Worm (Caenorhabditis elegans) whole organism, early embryonic: ENCODE measurements around the gene R31.2.

ENCODE experiments used
- B0310.2 ChIP-seq: sonication (generic microtip); optimal IDR thresholded peaks from 2 replicates; lab custom pipeline; 2016; ENCODE audit warnings: mild to moderate bottlenecking, missing genetic modification characterization, missing compliant biosample characterization
- F13C5.2 ChIP-seq: sonication (generic microtip); optimal IDR thresholded peaks from 2 replicates; lab custom pipeline; 2017; ENCODE audit warnings: mild to moderate bottlenecking, missing genetic modification characterization, inconsistent platforms, missing compliant biosample characterization
- aly-1 ChIP-seq: sonication (generic microtip); optimal IDR thresholded peaks from 2 replicates; lab custom pipeline; 2016; ENCODE audit warnings: missing genetic modification characterization, missing compliant biosample characterization
- ama-1 ChIP-seq: fragments of 150-350 bp; optimal IDR thresholded peaks from 2 replicates; lab custom pipeline; 2014
- ceh-13 ChIP-seq: fragments of 200-800 bp; sonication (Bioruptor generic); optimal IDR thresholded peaks from 2 replicates; lab custom pipeline; 2018; ENCODE audit warnings: mild to moderate bottlenecking, missing genetic modification characterization, missing compliant biosample characterization
- ceh-36 ChIP-seq: sonication (generic microtip); optimal IDR thresholded peaks from 2 replicates; lab custom pipeline; 2016; ENCODE audit warnings: missing genetic modification characterization, inconsistent platforms, missing compliant biosample characterization
- ets-7 ChIP-seq: sonication (generic microtip); optimal IDR thresholded peaks from 2 replicates; lab custom pipeline; 2016; ENCODE audit warnings: missing genotype, missing genetic modification characterization, missing compliant biosample characterization
- flt-1 ChIP-seq: fragments of 200-800 bp; sonication (Bioruptor generic); IDR thresholded peaks from 2 replicates; pipeline ENCODE4 v1.3.6; 2022; ENCODE audit warnings: missing genetic modification characterization, missing compliant biosample characterization
- hmbx-1 ChIP-seq: sonication (generic microtip); optimal IDR thresholded peaks from 2 replicates; lab custom pipeline; 2016; ENCODE audit warnings: mild to moderate bottlenecking, missing genetic modification characterization, missing compliant biosample characterization
- hmg-4 ChIP-seq: fragments of 200-800 bp; sonication (Bioruptor generic); optimal IDR thresholded peaks from 2 replicates; lab custom pipeline; 2018; ENCODE audit warnings: mild to moderate bottlenecking, missing genetic modification characterization, missing compliant biosample characterization
- hnd-1 ChIP-seq: sonication (generic microtip); optimal IDR thresholded peaks from 2 replicates; lab custom pipeline; 2016; ENCODE audit warnings: missing genetic modification characterization, missing compliant biosample characterization
- pes-1 ChIP-seq: fragments of 200-800 bp; sonication (Bioruptor generic); IDR thresholded peaks from 2 replicates; pipeline ENCODE4 v1.3.6; 2022; ENCODE audit warnings: missing genetic modification reagents, missing genetic modification characterization, missing compliant biosample characterization
- scrt-1 ChIP-seq: fragments of 200-800 bp; sonication (Bioruptor generic); IDR thresholded peaks from 2 replicates; pipeline ENCODE4 v1.3.6; 2022; ENCODE audit warnings: missing genetic modification characterization, missing compliant biosample characterization
- sea-1 ChIP-seq: fragments of 200-800 bp; sonication (Bioruptor generic); conservative IDR thresholded peaks from 2 replicates; pipeline ENCODE4 v1.3.6; 2022; ENCODE audit warnings: missing genetic modification characterization, missing compliant biosample characterization
- tbx-11 ChIP-seq: fragments of 200-800 bp; sonication (Bioruptor generic); IDR thresholded peaks from 2 replicates; pipeline ENCODE4 v1.3.6; 2022; ENCODE audit warnings: missing genetic modification characterization, missing compliant biosample characterization
- tbx-37 ChIP-seq: fragments of 200-800 bp; sonication (Bioruptor generic); conservative IDR thresholded peaks from 2 replicates; pipeline ENCODE4 v1.3.6; 2022; ENCODE audit warnings: missing genetic modification reagents, missing genetic modification characterization, missing compliant biosample characterization
- tra-4 ChIP-seq: sonication (generic microtip); optimal IDR thresholded peaks from 2 replicates; lab custom pipeline; 2017; ENCODE audit warnings: missing genetic modification characterization, missing compliant biosample characterization

Gene R31.2

DNA sequence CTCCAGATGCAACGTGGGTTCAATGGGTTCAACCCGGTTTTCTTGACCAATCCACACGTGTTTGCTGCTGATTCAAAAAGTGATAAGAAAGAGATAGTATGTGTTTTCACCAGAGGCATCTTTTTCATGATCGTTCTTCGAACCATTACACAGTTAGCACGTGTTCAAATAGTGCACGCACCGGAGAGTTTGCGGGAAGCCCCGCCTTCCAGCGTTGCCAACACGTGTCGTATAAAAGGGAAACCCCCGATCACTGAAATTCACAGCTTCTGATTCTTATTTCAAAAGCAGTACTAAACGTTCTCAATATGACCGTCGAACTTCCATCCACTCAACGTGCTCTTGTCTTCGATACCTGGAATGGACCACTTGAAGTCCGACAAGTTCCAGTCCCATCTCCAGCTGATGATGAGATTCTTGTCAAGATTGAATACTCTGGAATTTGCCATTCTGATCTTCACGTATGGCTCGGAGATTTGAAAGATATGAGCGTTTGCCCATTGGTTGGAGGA is 29.3 kb upstream of the R31.2 start, which contains the start of gene adh-1:
Gene adh-1 (plus strand): TSS at position 261 of the 512 bp plus-strand sequence.
- TF ChIP-seq ets-7 (tag; lab: Kevin White, UChicago), result no peak
- no peak for TF ChIP-seq F13C5.2 (tag; lab: Kevin White, UChicago)
- no peak for TF ChIP-seq hnd-1 (tag; lab: Kevin White, UChicago)
- TF ChIP-seq tra-4 (tag; lab: Kevin White, UChicago), result no peak

DNA sequence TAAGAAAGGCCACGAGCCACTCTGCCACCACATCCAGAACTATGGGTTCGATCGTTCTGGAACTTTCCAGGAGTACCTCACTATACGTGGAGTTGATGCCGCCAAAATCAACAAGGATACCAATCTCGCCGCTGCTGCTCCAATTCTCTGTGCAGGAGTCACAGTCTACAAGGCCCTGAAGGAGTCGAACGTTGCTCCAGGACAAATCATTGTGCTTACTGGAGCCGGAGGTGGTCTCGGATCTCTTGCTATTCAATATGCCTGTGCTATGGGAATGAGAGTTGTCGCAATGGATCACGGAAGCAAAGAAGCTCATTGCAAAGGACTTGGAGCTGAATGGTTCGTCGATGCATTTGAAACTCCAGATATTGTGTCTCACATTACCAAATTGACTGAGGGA is 28.7 kb upstream of the R31.2 start:
- TF ChIP-seq hmbx-1 (tag; lab: Kevin White, UChicago), result no peak

DNA sequence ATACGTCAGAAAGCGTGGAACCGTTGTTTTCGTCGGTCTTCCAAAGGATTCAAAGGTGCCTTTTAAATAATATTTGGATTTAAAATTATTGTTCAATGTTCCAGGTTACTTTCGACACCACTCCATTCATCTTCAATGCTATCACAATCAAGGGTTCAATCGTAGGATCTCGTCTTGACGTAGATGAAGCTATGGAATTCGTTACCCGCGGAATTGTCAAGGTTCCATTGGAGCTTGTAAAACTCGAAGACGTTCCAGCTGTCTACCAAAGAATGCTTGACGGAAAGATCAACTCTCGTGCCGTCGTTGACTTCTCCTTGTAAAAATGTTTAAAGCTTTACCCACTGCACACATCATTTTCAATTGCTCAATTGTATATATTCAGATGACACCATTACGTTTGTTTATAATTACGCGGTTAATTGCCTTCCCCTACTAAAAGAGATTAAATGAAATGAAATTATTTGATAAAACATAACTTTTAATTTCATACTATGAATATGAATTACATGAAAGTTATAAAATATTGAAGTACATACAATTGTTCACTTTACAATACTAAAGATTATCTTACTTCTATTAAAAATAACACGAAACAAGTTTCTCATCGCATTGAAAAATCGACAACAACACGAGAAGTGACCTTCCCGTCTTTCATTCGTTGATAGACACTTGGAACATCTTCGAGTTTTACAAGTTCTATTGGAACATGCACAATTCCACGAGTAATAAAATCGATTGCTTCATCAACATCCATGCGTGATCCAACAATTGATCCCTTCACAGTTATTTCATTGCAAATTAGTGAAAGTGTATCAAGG is 28.0 kb upstream of the R31.2 start:
- TF ChIP-seq ama-1 (no peak), pes-1 (GFP tag; lab: Robert Waterston, UW) (no peak), aly-1 (tag; lab: Kevin White, UChicago) (no peak), hnd-1 (tag; lab: Kevin White, UChicago) (no peak), ceh-13 (GFP tag; lab: Kevin White, UChicago) (no peak), flt-1 (GFP tag; lab: Robert Waterston, UW) (no peak), hmg-4 (GFP tag; lab: Kevin White, UChicago) (no peak), tbx-11 (GFP tag; lab: Robert Waterston, UW) (no peak), tbx-37 (GFP tag; lab: Robert Waterston, UW) (no peak), ceh-36 (tag; lab: Kevin White, UChicago) (no peak), scrt-1 (GFP tag; lab: Robert Waterston, UW) (no peak), sea-1 (GFP tag; lab: Robert Waterston, UW) (no peak), F13C5.2 (tag; lab: Kevin White, UChicago) (no peak), hmbx-1 (tag; lab: Kevin White, UChicago) (no peak), B0310.2 (tag; lab: Kevin White, UChicago) (no peak), ets-7 (tag; lab: Kevin White, UChicago) (no peak), tra-4 (tag; lab: Kevin White, UChicago) (no peak)

ce11 chrV:11891143-11891862 is 26.1 kb upstream of the R31.2 start, which contains the start of the genes sodh-2 and srx-76:
TSS of gene sodh-2 (minus strand) at chrV:11891243.
TSS of gene srx-76 (plus strand) at chrV:11891812.
- TF ChIP-seq tbx-37 (GFP tag; lab: Robert Waterston, UW), result no peak
- no peak for TF ChIP-seq tbx-11 (GFP tag; lab: Robert Waterston, UW)
- no peak for TF ChIP-seq ama-1
- TF ChIP-seq hmbx-1 (tag; lab: Kevin White, UChicago), result no peak
- TF ChIP-seq scrt-1 (GFP tag; lab: Robert Waterston, UW), result no peak
- TF ChIP-seq F13C5.2 (tag; lab: Kevin White, UChicago), result no peak
- no peak for TF ChIP-seq ceh-36 (tag; lab: Kevin White, UChicago)
- no peak for TF ChIP-seq hmg-4 (GFP tag; lab: Kevin White, UChicago)
- no peak for TF ChIP-seq hnd-1 (tag; lab: Kevin White, UChicago)
- TF ChIP-seq tra-4 (tag; lab: Kevin White, UChicago), result no peak
- no peak for TF ChIP-seq ets-7 (tag; lab: Kevin White, UChicago)
- no peak for TF ChIP-seq aly-1 (tag; lab: Kevin White, UChicago)
- no peak for TF ChIP-seq flt-1 (GFP tag; lab: Robert Waterston, UW)
- TF ChIP-seq ceh-13 (GFP tag; lab: Kevin White, UChicago), result no peak

- TF ChIP-seq ets-7 (tag; lab: Kevin White, UChicago), result no peak
- no peak for TF ChIP-seq hmbx-1 (tag; lab: Kevin White, UChicago)
- no peak for TF ChIP-seq ama-1
- no peak for TF ChIP-seq aly-1 (tag; lab: Kevin White, UChicago)
- TF ChIP-seq ceh-13 (GFP tag; lab: Kevin White, UChicago), result no peak
- no peak for TF ChIP-seq F13C5.2 (tag; lab: Kevin White, UChicago)
- TF ChIP-seq tbx-11 (GFP tag; lab: Robert Waterston, UW), result no peak
- TF ChIP-seq tbx-37 (GFP tag; lab: Robert Waterston, UW), result no peak
- TF ChIP-seq pes-1 (GFP tag; lab: Robert Waterston, UW), result no peak
- TF ChIP-seq sea-1 (GFP tag; lab: Robert Waterston, UW), result no peak
- no peak for TF ChIP-seq hmg-4 (GFP tag; lab: Kevin White, UChicago)
- no peak for TF ChIP-seq tra-4 (tag; lab: Kevin White, UChicago)
- TF ChIP-seq flt-1 (GFP tag; lab: Robert Waterston, UW), result no peak
- TF ChIP-seq ceh-36 (tag; lab: Kevin White, UChicago), result no peak
- no peak for TF ChIP-seq hnd-1 (tag; lab: Kevin White, UChicago)
- TF ChIP-seq scrt-1 (GFP tag; lab: Robert Waterston, UW), result no peak
- TF ChIP-seq B0310.2 (tag; lab: Kevin White, UChicago), result no peak
Observed at ce11 chrV:11893975-11894374, 23.4 kb upstream of the R31.2 start, which contains the start of gene K12G11.6. TSS of gene K12G11.6 (plus strand) at chrV:11894331.

- TF ChIP-seq hmg-4 (GFP tag; lab: Kevin White, UChicago) (peak; percentile 55), hnd-1 (tag; lab: Kevin White, UChicago) (no peak), ceh-13 (GFP tag; lab: Kevin White, UChicago) (no peak)
Observed at ce11 chrV:11896322-11896898, 21.0 kb upstream of the R31.2 start.
